Worm (Caenorhabditis elegans): ENCODE measurements around the gene gcy-5.

gcy-5 gene

DNA sequence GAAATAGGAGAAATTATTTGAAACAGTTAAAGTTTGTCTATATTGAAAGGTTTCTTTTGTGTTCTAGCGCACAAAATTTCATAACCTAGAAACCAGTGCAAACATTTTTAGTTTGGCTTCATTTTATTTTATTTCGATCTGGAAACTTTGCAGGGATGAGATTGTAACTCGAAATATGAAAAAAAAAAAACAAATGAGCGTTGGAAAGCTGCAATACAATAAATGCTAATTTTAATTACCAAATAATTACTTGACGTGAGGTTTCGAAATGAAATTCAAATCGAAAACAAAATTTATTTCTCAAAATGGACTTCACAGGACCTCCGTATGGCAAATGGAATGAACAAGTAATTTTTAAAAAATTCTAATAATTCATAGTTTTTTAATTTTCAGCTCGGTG lies 988 bp upstream of the gcy-5 start, which contains the start of gene M02G9.4:
Gene M02G9.4, plus strand, starts transcription at position 301 of the 400 bp plus-strand sequence.
- TF ChIP-seq lsy-27 (tag; optimal IDR thresholded peaks at IDR 0.05; ENCODE audit: borderline replicate concordance, insufficient read depth) (no peak), ama-1 (optimal IDR thresholded peaks at IDR 0.05) (no peak), ama-1 (GFP tag; optimal IDR thresholded peaks at IDR 0.05) (no peak), hrde-1 (tag; optimal IDR thresholded peaks at IDR 0.05; ENCODE audit: borderline replicate concordance) (no peak), nhr-27 (tag; optimal IDR thresholded peaks at IDR 0.05) (no peak), let-526 (GFP tag; IDR thresholded peaks at IDR 0.05) (no peak), ztf-18 (tag; optimal IDR thresholded peaks at IDR 0.05) (no peak), Y95B8A.8 (GFP tag; IDR thresholded peaks at IDR 0.05) (no peak), lin-40 (tag; optimal IDR thresholded peaks at IDR 0.05) (no peak), athp-1 (tag; optimal IDR thresholded peaks at IDR 0.05) (no peak), chd-7 (tag; optimal IDR thresholded peaks at IDR 0.05) (no peak), madf-8 (GFP tag; conservative IDR thresholded peaks at IDR 0.05) (no peak), bed-1 (GFP tag; IDR thresholded peaks at IDR 0.05) (no peak), F39B2.1 (GFP tag; IDR thresholded peaks at IDR 0.05) (no peak), nhr-80 (tag; optimal IDR thresholded peaks at IDR 0.05) (no peak), nhr-120 (GFP tag; IDR thresholded peaks at IDR 0.05) (no peak), B0261.1 (tag; optimal IDR thresholded peaks at IDR 0.05) (no peak), mcd-1 (GFP tag; IDR thresholded peaks at IDR 0.05) (no peak)

DNA sequence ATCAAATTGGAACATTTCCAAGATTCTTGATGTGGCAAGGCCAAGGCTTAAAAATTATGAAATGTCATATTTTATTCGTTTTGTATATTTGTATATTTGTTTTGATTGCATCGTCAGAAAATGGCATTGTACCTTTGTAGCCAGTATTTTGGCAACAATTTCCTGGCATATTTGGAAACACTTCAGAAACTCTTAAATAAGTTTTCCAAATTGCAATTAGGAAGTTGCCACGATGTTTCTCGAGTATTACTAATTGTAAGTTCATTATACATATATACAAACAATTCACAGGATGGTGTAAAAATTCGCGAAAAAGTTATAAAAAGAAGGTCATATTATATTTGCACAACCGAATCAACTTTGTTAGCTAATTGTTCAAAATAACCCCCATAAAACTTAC lies 767 bp downstream of the gcy-5 start, which contains the start of gene idpp-8:
Gene idpp-8, plus strand, starts transcription at position 301 of the 400 bp plus-strand sequence.
- TF ChIP-seq cebp-1 (GFP tag; IDR thresholded peaks at IDR 0.05) (no peak), cebp-1 (tag; optimal IDR thresholded peaks at IDR 0.05) (no peak), F37B4.10 (GFP tag; IDR thresholded peaks at IDR 0.05) (no peak), zim-3 (tag; optimal IDR thresholded peaks at IDR 0.05) (no peak), Y95B8A.8 (GFP tag; IDR thresholded peaks at IDR 0.05) (no peak), mcd-1 (GFP tag; IDR thresholded peaks at IDR 0.05) (no peak), nhr-90 (tag; optimal IDR thresholded peaks at IDR 0.05) (no peak), nhr-80 (tag; optimal IDR thresholded peaks at IDR 0.05) (no peak)

DNA sequence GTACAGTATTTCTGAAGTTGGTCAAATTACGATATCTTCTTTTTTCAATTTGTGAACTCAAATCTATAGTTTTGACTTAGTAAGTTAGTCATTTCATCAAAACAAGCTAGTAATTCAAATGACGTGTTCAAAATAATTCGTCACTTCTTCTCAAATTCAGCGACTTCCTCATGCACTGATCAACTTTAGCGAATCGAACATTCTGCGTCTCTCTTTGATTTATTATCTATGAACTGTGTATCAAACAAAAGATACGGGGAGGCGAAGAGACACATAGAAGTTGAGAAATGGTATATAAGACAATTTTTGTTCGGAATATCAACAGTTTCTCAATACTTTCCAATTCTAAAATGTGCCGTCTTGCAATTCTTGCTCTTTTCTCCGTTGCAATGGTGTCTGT lies 4.0 kb downstream of the gcy-5 start, which contains the start of gene srlf-34:
Gene srlf-34, plus strand, starts transcription at position 321 of the 400 bp plus-strand sequence.
- TF ChIP-seq F49E8.2 (tag; optimal IDR thresholded peaks at IDR 0.05; ENCODE audit: insufficient read depth) (no peak), Y95B8A.8 (GFP tag; IDR thresholded peaks at IDR 0.05) (no peak), madf-3 (GFP tag; IDR thresholded peaks at IDR 0.05) (no peak), lin-54 (GFP tag; optimal IDR thresholded peaks at IDR 0.05) (no peak), chd-7 (tag; optimal IDR thresholded peaks at IDR 0.05) (no peak), lir-1 (GFP tag; conservative IDR thresholded peaks at IDR 0.05) (no peak), nfya-2 (GFP tag; IDR thresholded peaks at IDR 0.05) (no peak), somi-1 (GFP tag; optimal IDR thresholded peaks at IDR 0.05) (no peak), athp-1 (tag; optimal IDR thresholded peaks at IDR 0.05) (no peak), T26A5.8 (tag; optimal IDR thresholded peaks at IDR 0.05) (no peak), lin-26 (GFP tag; IDR thresholded peaks at IDR 0.05) (no peak), nhr-27 (tag; optimal IDR thresholded peaks at IDR 0.05) (no peak), B0261.1 (tag; optimal IDR thresholded peaks at IDR 0.05) (no peak), xnd-1 (tag; optimal IDR thresholded peaks at IDR 0.05) (no peak), pha-4 (tag; optimal IDR thresholded peaks at IDR 0.05) (no peak), C17E4.6 (GFP tag; IDR thresholded peaks at IDR 0.05) (no peak), snpc-1.1 (tag; optimal IDR thresholded peaks at IDR 0.05; ENCODE audit: insufficient read depth) (no peak)
